Worm (Caenorhabditis elegans) whole organism, L4 larva: ENCODE measurements around the gene smr-1.

Experiments
- D1046.2 ChIP-seq: fragments of 200-800 bp; sonication (Bioruptor generic); IDR thresholded peaks from 2 replicates; pipeline ENCODE4 v1.3.6; 2022; ENCODE audit warnings: missing genetic modification characterization, missing compliant biosample characterization
- F10B5.3 ChIP-seq: sonication (generic microtip); optimal IDR thresholded peaks from 2 replicates; lab custom pipeline; 2016; ENCODE audit warnings: mild to moderate bottlenecking, missing genetic modification characterization, missing compliant biosample characterization
- F26F4.8 ChIP-seq: fragments of 200-800 bp; sonication (Bioruptor generic); conservative IDR thresholded peaks from 2 replicates; pipeline ENCODE4 v1.3.6; 2022; ENCODE audit warnings: missing genetic modification characterization, missing compliant biosample characterization
- Y105C5A.15 ChIP-seq: fragments of 200-800 bp; sonication (Bioruptor generic); IDR thresholded peaks from 2 replicates; pipeline ENCODE4 v1.3.6; 2022; ENCODE audit warnings: missing genetic modification characterization, missing compliant biosample characterization
- Y48G9A.11 ChIP-seq: fragments of 200-800 bp; sonication (Bioruptor generic); IDR thresholded peaks from 2 replicates; pipeline ENCODE4 v1.3.6; 2022; ENCODE audit warnings: missing genetic modification reagents, missing genetic modification characterization, missing compliant biosample characterization
- aly-2 ChIP-seq: sonication (generic microtip); optimal IDR thresholded peaks from 2 replicates; lab custom pipeline; 2018; ENCODE audit warnings: missing biosample characterization, missing genetic modification characterization
- ama-1 ChIP-seq: fragments of 150-350 bp; optimal IDR thresholded peaks from 2 replicates; lab custom pipeline; 2014; ENCODE audit warnings: inconsistent platforms, mixed read lengths
- arid-1 ChIP-seq: fragments of 200-800 bp; sonication (Bioruptor generic); conservative IDR thresholded peaks from 2 replicates; pipeline ENCODE4 v1.3.6; 2022; ENCODE audit warnings: missing genetic modification reagents, missing genetic modification characterization, missing compliant biosample characterization
- ceh-20 ChIP-seq: fragments of 200-800 bp; sonication (Bioruptor generic); IDR thresholded peaks from 2 replicates; pipeline ENCODE4 v1.3.6; 2022; ENCODE audit warnings: missing genetic modification reagents, missing genetic modification characterization, missing compliant biosample characterization
- ceh-28 ChIP-seq: fragments of 150-350 bp; optimal IDR thresholded peaks from 2 replicates; lab custom pipeline; 2014; ENCODE audit warnings: missing biosample characterization, missing genetic modification reagents, missing genetic modification characterization
- ctbp-1 ChIP-seq: fragments of 200-800 bp; sonication (Bioruptor generic); IDR thresholded peaks from 2 replicates; pipeline ENCODE4 v1.3.6; 2022; ENCODE audit warnings: missing genetic modification reagents, missing genetic modification characterization, missing compliant biosample characterization
- daf-19 ChIP-seq: fragments of 200-800 bp; sonication (Bioruptor generic); conservative IDR thresholded peaks from 2 replicates; pipeline ENCODE4 v1.3.6; 2022; ENCODE audit warnings: missing genetic modification characterization, missing compliant biosample characterization
- dmd-6 ChIP-seq: fragments of 200-800 bp; sonication (Bioruptor generic); IDR thresholded peaks from 2 replicates; pipeline ENCODE4 v1.3.6; 2022; ENCODE audit warnings: missing genetic modification reagents, missing genetic modification characterization, missing compliant biosample characterization
- dmd-8 ChIP-seq: fragments of 200-800 bp; sonication (Bioruptor generic); IDR thresholded peaks from 2 replicates; pipeline ENCODE4 v1.3.6; 2022; ENCODE audit warnings: missing genetic modification characterization, missing compliant biosample characterization
- dmd-9 ChIP-seq: fragments of 200-800 bp; sonication (Bioruptor generic); IDR thresholded peaks from 2 replicates; pipeline ENCODE4 v1.3.6; 2022; ENCODE audit warnings: missing genetic modification reagents, missing genetic modification characterization, missing compliant biosample characterization
- duxl-1 ChIP-seq: sonication (generic microtip); optimal IDR thresholded peaks from 2 replicates; lab custom pipeline; 2016; ENCODE audit warnings: mild to moderate bottlenecking, missing genetic modification characterization, moderate library complexity, missing compliant biosample characterization; ENCODE audit not compliant: poor library complexity
- fkh-10 ChIP-seq: fragments of 150-350 bp; optimal IDR thresholded peaks from 2 replicates; lab custom pipeline; 2014; ENCODE audit warnings: missing biosample characterization, missing genetic modification reagents, missing genetic modification characterization
- gei-8 ChIP-seq: fragments of 200-800 bp; sonication (Bioruptor generic); optimal IDR thresholded peaks from 2 replicates; lab custom pipeline; 2018; ENCODE audit warnings: mild to moderate bottlenecking, missing genetic modification characterization, missing compliant biosample characterization
- hif-1 ChIP-seq, 2 experiments: sonication (generic microtip); optimal IDR thresholded peaks; 2 replicates each; lab custom pipeline; 2016 to 2017; ENCODE audit warnings: missing compliant biosample characterization in 2 of 2, missing genetic modification characterization in 2 of 2, missing genetic modification reagents in 2 of 2, missing genotype in 2 of 2, mild to moderate bottlenecking in 1 of 2
- hlh-11 ChIP-seq: fragments of 200-800 bp; sonication (Bioruptor generic); optimal IDR thresholded peaks from 2 replicates; lab custom pipeline; 2018; ENCODE audit warnings: mild to moderate bottlenecking, missing genetic modification characterization, missing compliant biosample characterization
- hlh-30 ChIP-seq: sonication (generic microtip); optimal IDR thresholded peaks from 2 replicates; lab custom pipeline; 2017; ENCODE audit warnings: antibody characterized with exemption, mild to moderate bottlenecking, missing genetic modification characterization, missing compliant biosample characterization; ENCODE audit not compliant: insufficient read depth
- hmg-1.1 ChIP-seq: fragments of 200-800 bp; sonication (Bioruptor generic); IDR thresholded peaks from 2 replicates; pipeline ENCODE4 v1.3.6; 2022; ENCODE audit warnings: missing genetic modification reagents, missing genetic modification characterization, missing compliant biosample characterization
- jun-1 ChIP-seq: fragments of 150-350 bp; optimal IDR thresholded peaks from 2 replicates; lab custom pipeline; 2014; ENCODE audit warnings: missing biosample characterization, missing genetic modification reagents, missing genetic modification characterization
- lim-7 ChIP-seq: fragments of 200-800 bp; sonication (Bioruptor generic); IDR thresholded peaks from 2 replicates; pipeline ENCODE4 v1.3.6; 2022; ENCODE audit warnings: missing genetic modification characterization, missing compliant biosample characterization
- lin-13 ChIP-seq: fragments of 150-350 bp; optimal IDR thresholded peaks from 2 replicates; lab custom pipeline; 2014; ENCODE audit warnings: missing biosample characterization, missing genetic modification reagents, missing genetic modification characterization
- lin-39 ChIP-seq: fragments of 150-350 bp; optimal IDR thresholded peaks from 2 replicates; lab custom pipeline; 2014; ENCODE audit warnings: missing biosample characterization, missing genetic modification reagents, missing genetic modification characterization
- mdt-29 ChIP-seq: fragments of 200-800 bp; sonication (Bioruptor generic); IDR thresholded peaks from 2 replicates; pipeline ENCODE4 v1.3.6; 2022; ENCODE audit warnings: missing genetic modification reagents, missing genetic modification characterization, missing compliant biosample characterization
- nhr-28 ChIP-seq: fragments of 150-350 bp; optimal IDR thresholded peaks from 2 replicates; lab custom pipeline; 2014; ENCODE audit warnings: missing biosample characterization, missing genetic modification characterization
- nhr-41 ChIP-seq: fragments of 200-800 bp; sonication (Bioruptor generic); IDR thresholded peaks from 2 replicates; pipeline ENCODE4 v1.3.6; 2022; ENCODE audit warnings: missing genetic modification reagents, missing genetic modification characterization, missing compliant biosample characterization
- nhr-48 ChIP-seq: sonication (generic microtip); optimal IDR thresholded peaks from 2 replicates; lab custom pipeline; 2016; ENCODE audit warnings: mild to moderate bottlenecking, missing genetic modification characterization, missing compliant biosample characterization
- nhr-6 ChIP-seq: fragments of 150-350 bp; optimal IDR thresholded peaks from 2 replicates; lab custom pipeline; 2014; ENCODE audit warnings: missing biosample characterization, missing genetic modification characterization
- pqm-1 ChIP-seq: sonication (generic microtip); optimal IDR thresholded peaks from 2 replicates; lab custom pipeline; 2017; ENCODE audit warnings: missing biosample characterization, missing genetic modification characterization
- rbr-2 ChIP-seq: sonication (generic microtip); optimal IDR thresholded peaks from 2 replicates; lab custom pipeline; 2016; ENCODE audit warnings: missing genotype, missing genetic modification characterization, missing compliant biosample characterization
- sdz-12 ChIP-seq: fragments of 200-800 bp; sonication (Bioruptor generic); optimal IDR thresholded peaks from 2 replicates; lab custom pipeline; 2018; ENCODE audit warnings: mild to moderate bottlenecking, missing genetic modification characterization, missing compliant biosample characterization
- snpc-4 ChIP-seq: fragments of 150-350 bp; optimal IDR thresholded peaks from 2 replicates; lab custom pipeline; 2014; ENCODE audit warnings: missing biosample characterization, missing genetic modification characterization
- unc-39 ChIP-seq: sonication (generic microtip); optimal IDR thresholded peaks from 2 replicates; lab custom pipeline; 2017; ENCODE audit warnings: missing biosample characterization, missing genetic modification characterization
- unc-62 ChIP-seq, 3 experiments: fragments of 150-350 bp in 1 of 3; sonication (generic microtip); optimal IDR thresholded peaks in 2 of 3; peaks in 1 of 3; 1 replicate in 1 of 3; 2 replicates in 2 of 3; lab custom pipeline; 2014 to 2017; ENCODE audit warnings: missing biosample characterization in 3 of 3, missing genetic modification characterization in 3 of 3, missing genetic modification reagents in 3 of 3, missing genotype in 1 of 3
- vab-7 ChIP-seq: fragments of 200-800 bp; sonication (Bioruptor generic); IDR thresholded peaks from 2 replicates; pipeline ENCODE4 v1.3.6; 2022; ENCODE audit warnings: missing genetic modification reagents, missing genetic modification characterization, missing compliant biosample characterization
- zip-11 ChIP-seq: fragments of 200-800 bp; sonication (Bioruptor generic); IDR thresholded peaks from 2 replicates; pipeline ENCODE4 v1.3.6; 2022; ENCODE audit warnings: missing genetic modification characterization, missing compliant biosample characterization
- zip-2 ChIP-seq: fragments of 150-350 bp; optimal IDR thresholded peaks from 2 replicates; lab custom pipeline; 2014; ENCODE audit warnings: missing biosample characterization, missing genetic modification characterization
- ztf-11 ChIP-seq: fragments of 150-350 bp; optimal IDR thresholded peaks from 2 replicates; lab custom pipeline; 2014; ENCODE audit warnings: missing biosample characterization, missing genetic modification characterization

smr-1 gene

DNA sequence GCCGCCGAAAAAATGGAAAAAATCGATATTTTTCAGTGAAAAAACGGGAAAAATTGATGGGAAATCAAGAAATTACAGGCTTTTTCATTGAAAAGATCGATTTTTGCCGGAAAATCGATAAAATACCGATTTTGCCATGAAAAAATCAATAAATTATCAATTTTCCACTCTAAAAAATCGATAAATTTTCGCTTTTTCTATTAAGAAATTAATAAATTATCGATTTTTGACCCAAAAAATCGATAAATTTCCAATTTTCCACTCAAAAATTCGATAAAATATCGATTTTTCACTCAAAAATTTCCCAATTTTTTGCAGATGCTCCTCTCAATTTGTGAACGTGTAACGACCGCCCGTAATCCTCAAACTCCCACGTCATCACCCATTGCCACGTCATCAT is 48.6 kb upstream of the smr-1 start:
- TF ChIP-seq ama-1 (lab: Kevin White, UChicago): no peak
- TF ChIP-seq ceh-28 (tag; lab: Kevin White, UChicago): peak; percentile 86

DNA sequence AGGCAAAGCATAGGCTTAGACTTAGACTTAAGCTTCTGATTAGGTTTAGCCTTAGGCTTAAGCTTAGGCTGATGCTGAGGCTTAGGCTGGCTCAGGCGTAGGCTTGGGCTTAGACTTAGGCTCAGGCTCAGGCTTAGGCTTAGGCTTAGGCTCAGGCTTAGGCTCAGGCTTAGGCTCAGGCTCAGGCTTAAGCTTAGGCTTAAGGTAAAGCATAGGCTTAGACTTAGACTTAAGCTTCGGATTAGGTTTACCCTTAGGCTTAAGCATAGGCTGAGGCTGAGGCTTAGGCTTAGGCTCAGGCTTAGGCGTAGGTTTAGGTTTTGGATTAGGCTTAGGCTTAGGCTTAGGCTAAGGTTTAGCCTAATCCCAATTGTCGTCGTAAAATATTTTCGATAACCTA is 43.4 kb upstream of the smr-1 start:
- TF ChIP-seq dmd-9 (GFP tag; lab: Robert Waterston, UW) (no peak), hmg-1.1 (GFP tag; lab: Robert Waterston, UW) (no peak), lim-7 (GFP tag; lab: Robert Waterston, UW) (no peak), daf-19 (GFP tag; lab: Robert Waterston, UW) (no peak), lin-13 (no peak), ztf-11 (tag; lab: Kevin White, UChicago) (no peak), gei-8 (GFP tag; lab: Kevin White, UChicago) (no peak)

DNA sequence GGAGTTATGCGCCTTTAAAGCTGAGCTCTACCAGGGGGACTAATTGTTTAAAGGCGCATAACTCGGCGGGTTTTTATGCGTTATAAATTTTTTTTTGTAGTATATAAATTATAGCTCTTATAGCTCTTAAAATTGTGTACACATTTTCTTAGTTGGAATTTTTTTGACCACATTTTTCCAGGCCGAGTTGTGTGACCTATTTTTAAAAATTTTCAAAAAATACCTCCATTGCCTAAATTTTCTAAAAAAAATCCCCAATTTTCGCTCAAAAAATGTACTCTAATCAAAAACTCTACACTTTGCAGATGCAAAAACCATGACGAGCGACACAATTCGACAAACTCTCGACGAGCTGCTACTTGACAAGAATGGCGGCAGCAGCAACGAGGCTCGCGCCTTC is 40.1 kb upstream of the smr-1 start, which contains the start of gene exc-6:
TSS of gene exc-6 (plus strand) at position 301 of the 400 bp plus-strand sequence.
- peak in 1 of 2 experiments; percentile 61 for TF ChIP-seq unc-62 (GFP tag; optimal IDR thresholded peaks at IDR 0.05 in 1 of 2; lab: Kevin White, UChicago)
- TF ChIP-seq unc-62 (tag; optimal IDR thresholded peaks at IDR 0.05; lab: Kevin White, UChicago): no peak
- no peak for TF ChIP-seq zip-11 (GFP tag; lab: Robert Waterston, UW)

DNA sequence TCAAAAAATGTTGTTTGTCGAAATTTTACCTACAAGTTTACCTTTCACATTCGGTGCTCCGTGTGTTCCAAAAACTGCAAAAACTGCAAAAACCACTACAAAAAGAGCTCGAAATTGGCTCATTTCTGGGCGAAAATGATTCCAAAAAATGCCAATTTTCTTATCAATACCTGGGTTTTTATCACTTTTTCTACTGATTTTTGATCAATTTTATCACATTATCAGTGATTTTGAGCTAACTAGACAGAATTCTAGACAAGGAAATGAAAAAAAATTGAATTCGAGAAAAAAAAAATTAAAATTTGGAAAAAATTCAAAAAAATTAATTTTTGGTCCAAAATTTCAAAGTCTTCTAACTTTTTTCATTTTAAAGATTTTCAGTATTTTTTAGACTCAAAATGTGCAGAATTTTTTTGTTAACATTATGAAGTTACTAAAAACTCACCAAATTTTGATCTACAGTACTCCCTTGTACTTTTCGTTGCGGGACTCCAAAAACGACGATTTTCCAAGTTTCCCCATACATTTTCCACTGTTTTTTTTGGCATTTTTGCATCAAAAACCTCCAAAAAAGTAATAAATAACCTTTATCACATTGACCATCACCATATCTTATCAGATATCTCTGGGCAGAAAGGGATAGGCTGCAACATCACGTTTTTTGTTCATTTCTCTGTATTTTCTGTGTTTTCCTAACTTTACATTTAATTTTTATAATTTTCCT is 27.0 kb upstream of the smr-1 start, which contains the start of the genes F58B6.1 and acsd-1:
TSS of gene F58B6.1 (minus strand) at position 133 of the 724 bp plus-strand sequence.
TSS of gene acsd-1 (plus strand) at position 674 of the 724 bp plus-strand sequence.
- TF ChIP-seq pqm-1 (peak; percentile 8), F10B5.3 (tag; lab: Kevin White, UChicago) (no peak)

DNA sequence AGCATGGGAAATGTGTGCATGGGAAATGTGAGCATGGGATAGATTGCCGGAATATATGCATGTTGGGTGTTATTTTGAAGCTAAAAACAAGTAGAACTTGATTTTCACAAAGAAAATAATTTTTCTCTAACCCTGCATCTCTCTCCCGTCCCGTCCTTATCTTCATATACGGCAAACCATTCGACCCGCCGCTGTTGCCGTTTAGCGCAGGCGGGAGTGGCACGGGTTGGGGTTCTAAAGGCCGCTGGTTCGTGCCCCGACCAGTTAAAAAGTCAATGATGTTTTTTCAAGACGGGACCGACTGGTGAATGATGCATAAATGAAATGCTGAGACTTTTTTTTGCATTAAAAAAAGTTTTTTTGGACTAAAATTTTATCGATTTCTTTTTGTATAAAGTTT is 20.7 kb upstream of the smr-1 start:
- TF ChIP-seq arid-1 (GFP tag; lab: Robert Waterston, UW) (0 out of 2 replicates have a peak, but pooled peaks have one; percentile 48), ceh-20 (GFP tag; lab: Robert Waterston, UW) (peak; percentile 50; the same call in 1 of the 2 replicates), sdz-12 (GFP tag; lab: Kevin White, UChicago) (peak; percentile 63), lin-13 (peak; percentile 86), dmd-8 (GFP tag; lab: Robert Waterston, UW) (no peak), hlh-30 (tag; lab: Kevin White, UChicago) (peak; percentile 72), Y48G9A.11 (GFP tag; lab: Robert Waterston, UW) (peak; percentile 67), Y105C5A.15 (GFP tag; lab: Robert Waterston, UW) (no peak), dmd-6 (GFP tag; lab: Robert Waterston, UW) (peak; percentile 69), nhr-6 (tag; lab: Kevin White, UChicago) (peak; percentile 6), aly-2 (tag; lab: Kevin White, UChicago) (no peak), vab-7 (GFP tag; lab: Robert Waterston, UW) (peak; percentile 71; the same call in 1 of the 2 replicates), ctbp-1 (peak; percentile 71), hif-1 (tag; optimal IDR thresholded peaks at IDR 0.05; lab: Kevin White, UChicago) (peak in 1 of 2 experiments; percentile 11), hlh-11 (tag; lab: Kevin White, UChicago) (peak; percentile 49), duxl-1 (tag; lab: Kevin White, UChicago) (peak; percentile 68), jun-1 (tag; lab: Kevin White, UChicago) (no peak), fkh-10 (GFP tag; lab: Kevin White, UChicago) (no peak), snpc-4 (tag; lab: Kevin White, UChicago) (no peak), nhr-41 (GFP tag; lab: Robert Waterston, UW) (peak; percentile 61; the same call in 1 of the 2 replicates), mdt-29 (0 out of 2 replicates have a peak, but pooled peaks have one; percentile 27), F26F4.8 (GFP tag; lab: Robert Waterston, UW) (peak; percentile 50; the same call in 1 of the 2 replicates), rbr-2 (tag; lab: Kevin White, UChicago) (peak; percentile 50), nhr-48 (tag; lab: Kevin White, UChicago) (no peak), D1046.2 (GFP tag; lab: Robert Waterston, UW) (peak; percentile 85; the same call in 1 of the 2 replicates), lim-7 (GFP tag; lab: Robert Waterston, UW) (peak; percentile 67; the same call in 1 of the 2 replicates), zip-11 (GFP tag; lab: Robert Waterston, UW) (no peak), hmg-1.1 (GFP tag; lab: Robert Waterston, UW) (peak; percentile 82), unc-39 (no peak), nhr-28 (no peak), lin-39 (tag; lab: Kevin White, UChicago) (no peak), zip-2 (tag; lab: Kevin White, UChicago) (no peak), gei-8 (GFP tag; lab: Kevin White, UChicago) (peak; percentile 29)
